Fruit fly (Drosophila melanogaster): Measurements from ENCODE around the gene bab2.

dm6 chr3L:1140539-1140938 lies 36.5 kb downstream of the bab2 start:
- no peak for TF ChIP-seq CG10348 (GFP tag; IDR thresholded peaks at IDR 0.05)
- no peak for TF ChIP-seq EcR (GFP tag; optimal IDR thresholded peaks at IDR 0.05)
- no peak for TF ChIP-seq CG13204 (GFP tag; optimal IDR thresholded peaks at IDR 0.05)
- TF ChIP-seq CG15710 (tag; optimal IDR thresholded peaks at IDR 0.05): no peak
- TF ChIP-seq CG34367 (tag; optimal IDR thresholded peaks at IDR 0.05): no peak
- TF ChIP-seq CG4496 (GFP tag; IDR thresholded peaks at IDR 0.05): no peak
- no peak for TF ChIP-seq gl (tag; optimal IDR thresholded peaks at IDR 0.05)
- TF ChIP-seq D1 (tag; optimal IDR thresholded peaks at IDR 0.05): no peak
- TF ChIP-seq CG8301 (tag; optimal IDR thresholded peaks at IDR 0.05): no peak
- TF ChIP-seq CG8159 (tag; optimal IDR thresholded peaks at IDR 0.05): no peak

Measured in whole organism, pupa.